Fruit fly (Drosophila melanogaster) whole organism, embryonic: ENCODE measurements around the gene srp.
A peak's percentile ranks its signal among the peaks of the same experiment; 100 is the strongest.

ENCODE experiments used
- B-H2 ChIP-seq: fragments of 200-800 bp; sonication (Bioruptor generic); optimal IDR thresholded peaks from 2 replicates; lab custom pipeline; 2018; ENCODE audit warnings: missing biosample characterization, mild to moderate bottlenecking, missing genetic modification characterization
- C15 ChIP-seq: fragments of 200-800 bp; sonication (Bioruptor generic); IDR thresholded peaks from 3 replicates; pipeline ENCODE4 v1.3.6; 2022; ENCODE audit warnings: missing biosample characterization, missing genetic modification characterization
- CG13296 ChIP-seq: fragments of 200-800 bp; sonication (Bioruptor generic); optimal IDR thresholded peaks from 3 replicates; lab custom pipeline; 2018; ENCODE audit warnings: missing biosample characterization, mild to moderate bottlenecking, missing genetic modification characterization
- CG14710 ChIP-seq: fragments of 200-800 bp; sonication (Bioruptor generic); optimal IDR thresholded peaks from 3 replicates; lab custom pipeline; 2019; ENCODE audit warnings: missing biosample characterization, mild to moderate bottlenecking, missing genetic modification characterization, moderate library complexity
- CG14860 ChIP-seq: fragments of 200-800 bp; sonication (Bioruptor generic); IDR thresholded peaks from 3 replicates; pipeline ENCODE4 v1.3.6; 2022; ENCODE audit warnings: missing biosample characterization, missing genetic modification characterization; ENCODE audit not compliant: partially characterized antibody
- CG15696 ChIP-seq: fragments of 200-800 bp; sonication (Bioruptor generic); optimal IDR thresholded peaks from 2 replicates; lab custom pipeline; 2019; ENCODE audit warnings: missing biosample characterization, mild to moderate bottlenecking, missing genetic modification characterization, moderate library complexity
- CG17802 ChIP-seq: fragments of 200-800 bp; sonication (Bioruptor generic); optimal IDR thresholded peaks from 2 replicates; lab custom pipeline; 2018; ENCODE audit warnings: missing biosample characterization, mild to moderate bottlenecking, missing genetic modification characterization, moderate library complexity
- CG2712 ChIP-seq: fragments of 200-800 bp; optimal IDR thresholded peaks from 3 replicates; lab custom pipeline; 2019; ENCODE audit warnings: missing biosample characterization, mild to moderate bottlenecking, missing genetic modification characterization, moderate library complexity
- CG30431 ChIP-seq: fragments of 200-800 bp; sonication (Bioruptor generic); optimal IDR thresholded peaks from 2 replicates; lab custom pipeline; 2017; ENCODE audit warnings: missing biosample characterization, missing genetic modification characterization
- CG4328 ChIP-seq: fragments of 200-800 bp; sonication (Bioruptor generic); optimal IDR thresholded peaks from 3 replicates; lab custom pipeline; 2017; ENCODE audit warnings: missing biosample characterization, missing genetic modification reagents, missing genetic modification characterization
- CG5245 ChIP-seq: fragments of 200-800 bp; sonication (Bioruptor generic); optimal IDR thresholded peaks from 3 replicates; lab custom pipeline; 2016; ENCODE audit warnings: missing biosample characterization, missing genetic modification characterization
- CG6175 ChIP-seq: fragments of 200-800 bp; sonication (Bioruptor generic); IDR thresholded peaks from 3 replicates; pipeline ENCODE4 v1.3.6; 2022; ENCODE audit warnings: missing biosample characterization, missing genetic modification characterization
- CG7372 ChIP-seq: fragments of 200-800 bp; sonication (Bioruptor generic); IDR thresholded peaks from 2 replicates; pipeline ENCODE4 v1.3.6; 2022; ENCODE audit warnings: missing biosample characterization, missing genetic modification characterization
- CG7556 ChIP-seq: fragments of 200-800 bp; sonication (Bioruptor generic); optimal IDR thresholded peaks from 2 replicates; lab custom pipeline; 2017; ENCODE audit warnings: missing biosample characterization, mild to moderate bottlenecking, missing genetic modification characterization
- CG7839 ChIP-seq: fragments of 200-800 bp; sonication (Bioruptor generic); optimal IDR thresholded peaks from 3 replicates; lab custom pipeline; 2018; ENCODE audit warnings: missing biosample characterization, mild to moderate bottlenecking, missing genetic modification characterization, moderate library complexity
- CG7963 ChIP-seq: fragments of 200-800 bp; sonication (Bioruptor generic); IDR thresholded peaks from 3 replicates; pipeline ENCODE4 v1.3.6; 2022; ENCODE audit warnings: missing biosample characterization, missing genetic modification characterization; ENCODE audit not compliant: partially characterized antibody
- CG9876 ChIP-seq: fragments of 200-800 bp; sonication (Bioruptor generic); optimal IDR thresholded peaks from 2 replicates; lab custom pipeline; 2016; ENCODE audit warnings: missing biosample characterization, missing genetic modification characterization
- CoRest ChIP-seq: fragments of 200-800 bp; sonication (Bioruptor generic); optimal IDR thresholded peaks from 3 replicates; lab custom pipeline; 2018; ENCODE audit warnings: missing biosample characterization, mild to moderate bottlenecking, missing genetic modification characterization, moderate library complexity
- Dip2 ChIP-seq: fragments of 200-800 bp; sonication (Bioruptor generic); IDR thresholded peaks from 2 replicates; pipeline ENCODE4 v1.3.6; 2022; ENCODE audit warnings: missing biosample characterization, missing genetic modification characterization
- ERR ChIP-seq: fragments of 200-800 bp; sonication (Bioruptor generic); optimal IDR thresholded peaks from 2 replicates; lab custom pipeline; 2016; ENCODE audit warnings: missing biosample characterization, missing genetic modification characterization
- Fer2 ChIP-seq: fragments of 200-800 bp; sonication (Bioruptor generic); optimal IDR thresholded peaks from 2 replicates; lab custom pipeline; 2018; ENCODE audit warnings: missing biosample characterization, mild to moderate bottlenecking, missing genetic modification characterization, moderate library complexity
- H2.0 ChIP-seq: fragments of 200-800 bp; sonication (Bioruptor generic); IDR thresholded peaks from 2 replicates; pipeline ENCODE4 v1.3.6; 2022; ENCODE audit warnings: missing biosample characterization, missing genetic modification characterization
- HLH3B ChIP-seq: fragments of 200-800 bp; sonication (Bioruptor generic); IDR thresholded peaks from 2 replicates; pipeline ENCODE4 v1.3.6; 2022; ENCODE audit warnings: missing biosample characterization, missing genetic modification characterization
- HmgZ ChIP-seq: fragments of 200-800 bp; sonication (Bioruptor generic); optimal IDR thresholded peaks from 2 replicates; lab custom pipeline; 2018; ENCODE audit warnings: missing biosample characterization, mild to moderate bottlenecking, missing genetic modification characterization
- Mad ChIP-seq: fragments of 200-800 bp; sonication (Bioruptor generic); optimal IDR thresholded peaks from 2 replicates; lab custom pipeline; 2016; ENCODE audit warnings: missing biosample characterization, missing genetic modification characterization
- NC2β ChIP-seq: fragments of 200-800 bp; sonication (Bioruptor generic); optimal IDR thresholded peaks from 2 replicates; lab custom pipeline; 2016; ENCODE audit warnings: missing biosample characterization, missing genetic modification characterization
- PHDP ChIP-seq: fragments of 200-800 bp; sonication (Bioruptor generic); optimal IDR thresholded peaks from 3 replicates; lab custom pipeline; 2018; ENCODE audit warnings: missing biosample characterization, mild to moderate bottlenecking, missing genetic modification characterization, moderate library complexity
- Poxn ChIP-seq: fragments of 200-800 bp; sonication (Bioruptor generic); IDR thresholded peaks from 2 replicates; pipeline ENCODE4 v1.3.6; 2022; ENCODE audit warnings: missing biosample characterization, missing genetic modification characterization
- Ptx1 ChIP-seq: fragments of 200-800 bp; sonication (Bioruptor generic); IDR thresholded peaks from 2 replicates; pipeline ENCODE4 v1.3.6; 2022; ENCODE audit warnings: missing biosample characterization, missing genetic modification characterization
- Side ChIP-seq: fragments of 200-800 bp; sonication (Bioruptor generic); optimal IDR thresholded peaks from 2 replicates; lab custom pipeline; 2016; ENCODE audit warnings: missing biosample characterization, missing genetic modification characterization
- Usf ChIP-seq: fragments of 200-800 bp; sonication (Bioruptor generic); optimal IDR thresholded peaks from 2 replicates; lab custom pipeline; 2017; ENCODE audit warnings: missing genotype, missing biosample characterization, missing genetic modification characterization
- Xrp1 ChIP-seq: fragments of 200-800 bp; sonication (Bioruptor generic); IDR thresholded peaks from 2 replicates; pipeline ENCODE4 v1.3.6; 2022; ENCODE audit warnings: missing biosample characterization, missing genetic modification characterization
- ab ChIP-seq: fragments of 200-800 bp; sonication (Bioruptor generic); optimal IDR thresholded peaks from 2 replicates; lab custom pipeline; 2016; ENCODE audit warnings: missing biosample characterization, missing genetic modification characterization
- ase ChIP-seq: fragments of 200-800 bp; sonication (Bioruptor generic); IDR thresholded peaks from 3 replicates; pipeline ENCODE4 v1.3.6; 2022; ENCODE audit warnings: missing biosample characterization, missing genetic modification characterization
- chif ChIP-seq, 2 experiments: fragments of 200-800 bp; sonication (Bioruptor generic); optimal IDR thresholded peaks; 3 replicates each; lab custom pipeline; 2016; ENCODE audit warnings: missing biosample characterization in 2 of 2, missing genetic modification characterization in 2 of 2
- chinmo ChIP-seq: fragments of 200-800 bp; sonication (Bioruptor generic); IDR thresholded peaks from 4 replicates; pipeline ENCODE4 v1.3.6; 2022; ENCODE audit warnings: missing biosample characterization, missing genetic modification characterization; ENCODE audit not compliant: partially characterized antibody
- crc ChIP-seq: fragments of 200-800 bp; sonication (Bioruptor generic); optimal IDR thresholded peaks from 2 replicates; lab custom pipeline; 2016; ENCODE audit warnings: missing biosample characterization, missing genetic modification characterization
- croc ChIP-seq: fragments of 200-800 bp; sonication (Bioruptor generic); conservative IDR thresholded peaks from 3 replicates; pipeline ENCODE4 v1.3.6; 2022; ENCODE audit warnings: missing biosample characterization, missing genetic modification characterization
- dan ChIP-seq: fragments of 200-800 bp; sonication (Bioruptor generic); IDR thresholded peaks from 2 replicates; pipeline ENCODE4 v1.3.6; 2022; ENCODE audit warnings: missing biosample characterization, missing genetic modification characterization
- gro ChIP-seq: fragments of 200-800 bp; sonication (Bioruptor generic); optimal IDR thresholded peaks from 2 replicates; lab custom pipeline; 2016; ENCODE audit warnings: missing biosample characterization, missing genetic modification characterization
- gsb-n ChIP-seq: fragments of 200-800 bp; sonication (Bioruptor generic); optimal IDR thresholded peaks from 3 replicates; lab custom pipeline; 2018; ENCODE audit warnings: missing biosample characterization, mild to moderate bottlenecking, missing genetic modification characterization
- hbn ChIP-seq: fragments of 200-800 bp; sonication (Bioruptor generic); IDR thresholded peaks from 2 replicates; pipeline ENCODE4 v1.3.6; 2022; ENCODE audit warnings: missing biosample characterization, missing genetic modification characterization; ENCODE audit not compliant: partially characterized antibody
- her ChIP-seq: fragments of 200-800 bp; sonication (Bioruptor generic); optimal IDR thresholded peaks from 2 replicates; lab custom pipeline; 2016; ENCODE audit warnings: missing biosample characterization, missing genetic modification characterization
- insv ChIP-seq, 2 experiments: fragments of 200-800 bp; sonication (Bioruptor generic); optimal IDR thresholded peaks; 3 replicates each; lab custom pipeline; 2016 to 2018; ENCODE audit warnings: missing biosample characterization in 2 of 2, missing genetic modification characterization in 2 of 2
- mam ChIP-seq: fragments of 200-800 bp; sonication (Bioruptor generic); optimal IDR thresholded peaks from 3 replicates; lab custom pipeline; 2016; ENCODE audit warnings: missing biosample characterization, missing genetic modification characterization
- org-1 ChIP-seq: fragments of 200-800 bp; sonication (Bioruptor generic); optimal IDR thresholded peaks from 2 replicates; lab custom pipeline; 2017; ENCODE audit warnings: missing biosample characterization, missing genetic modification characterization
- ranshi ChIP-seq: fragments of 200-800 bp; sonication (Bioruptor generic); IDR thresholded peaks from 2 replicates; pipeline ENCODE4 v1.3.6; 2022; ENCODE audit warnings: missing biosample characterization, missing genetic modification characterization
- sd ChIP-seq: fragments of 200-800 bp; sonication (Bioruptor generic); optimal IDR thresholded peaks from 3 replicates; lab custom pipeline; 2018; ENCODE audit warnings: missing biosample characterization, mild to moderate bottlenecking, missing genetic modification characterization, moderate library complexity
- sqz ChIP-seq: fragments of 200-800 bp; sonication (Bioruptor generic); optimal IDR thresholded peaks from 3 replicates; lab custom pipeline; 2018; ENCODE audit warnings: missing biosample characterization, mild to moderate bottlenecking, missing genetic modification characterization
- tna ChIP-seq: fragments of 200-800 bp; sonication (Bioruptor generic); IDR thresholded peaks from 2 replicates; pipeline ENCODE4 v1.3.6; 2022; ENCODE audit warnings: missing biosample characterization, missing genetic modification characterization; ENCODE audit not compliant: partially characterized antibody
- twi ChIP-seq: fragments of 200-800 bp; optimal IDR thresholded peaks from 2 replicates; lab custom pipeline; 2019; ENCODE audit warnings: missing biosample characterization, mild to moderate bottlenecking, missing genetic modification characterization, moderate library complexity
- zf30C ChIP-seq: fragments of 200-800 bp; sonication (Bioruptor generic); optimal IDR thresholded peaks from 3 replicates; lab custom pipeline; 2018; ENCODE audit warnings: missing biosample characterization, mild to moderate bottlenecking, missing genetic modification characterization

The srp gene

DNA sequence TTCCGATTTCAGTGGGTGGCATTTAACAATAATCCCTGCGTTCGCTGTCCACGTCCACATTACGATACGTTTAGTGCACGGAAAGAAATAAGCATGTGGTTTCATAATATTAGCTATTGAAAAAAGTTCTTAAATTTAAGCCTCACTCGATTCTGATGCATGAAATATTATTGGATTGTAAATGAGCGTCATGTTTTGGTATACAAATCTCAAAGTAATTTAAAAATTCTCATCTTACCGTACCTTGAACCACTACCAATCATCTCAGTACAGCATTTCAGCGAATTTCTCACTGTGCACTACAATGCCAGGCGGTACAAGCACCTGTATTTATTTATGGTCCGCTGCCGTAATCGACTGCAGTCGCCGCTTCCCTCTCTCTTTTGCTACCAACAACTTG is 11.7 kb upstream of the srp start (continued):
- TF ChIP-seq insv (GFP tag; optimal IDR thresholded peaks at IDR 0.05; lab: Kevin White, UChicago) = no peak
- no peak for TF ChIP-seq Dip2 (GFP tag; lab: Robert Waterston, UW)
- peak; percentile 80 for TF ChIP-seq CG13296 (GFP tag; lab: Kevin White, UChicago)
- TF ChIP-seq sd (tag; lab: Kevin White, UChicago) = peak; percentile 28
- TF ChIP-seq CG7556 = peak; percentile 84
- peak; percentile 61 for TF ChIP-seq Side (GFP tag; lab: Kevin White, UChicago)
- TF ChIP-seq Ptx1 (GFP tag; lab: Robert Waterston, UW) = no peak
- no peak for TF ChIP-seq ase (GFP tag; lab: Robert Waterston, UW)
- peak; percentile 53; the same call in 1 of the 3 replicates for TF ChIP-seq croc (GFP tag; lab: Robert Waterston, UW)
- peak; percentile 66 for TF ChIP-seq gsb-n (tag; lab: Kevin White, UChicago)
- peak; percentile 55 for TF ChIP-seq CG14710
- no peak for TF ChIP-seq CG7963 (GFP tag; lab: Robert Waterston, UW)
- peak; percentile 68 for TF ChIP-seq sqz (GFP tag; lab: Kevin White, UChicago)
- peak; percentile 77 for TF ChIP-seq mam
- TF ChIP-seq Mad (GFP tag; lab: Kevin White, UChicago) = peak; percentile 70
- peak; percentile 38 for TF ChIP-seq CG17802 (tag; lab: Kevin White, UChicago)
- no peak for TF ChIP-seq tna (GFP tag; lab: Robert Waterston, UW)
- no peak for TF ChIP-seq H2.0 (GFP tag; lab: Robert Waterston, UW)
- peak; percentile 83 for TF ChIP-seq zf30C
- TF ChIP-seq ab = peak; percentile 74
- TF ChIP-seq CG2712 (tag; lab: Kevin White, UChicago) = peak; percentile 84
- TF ChIP-seq CG5245 (GFP tag; lab: Kevin White, UChicago) = peak; percentile 76
- TF ChIP-seq hbn (GFP tag; lab: Robert Waterston, UW) = no peak
- TF ChIP-seq CG4328 (GFP tag; lab: Kevin White, UChicago) = peak; percentile 66
- peak; percentile 72 for TF ChIP-seq CG15696 (tag; lab: Kevin White, UChicago)
- peak; percentile 58 for TF ChIP-seq CG30431 (GFP tag; lab: Kevin White, UChicago)
- TF ChIP-seq CG9876 (GFP tag; lab: Kevin White, UChicago) = peak; percentile 66
- TF ChIP-seq Xrp1 (GFP tag; lab: Robert Waterston, UW) = no peak
- TF ChIP-seq dan (GFP tag; lab: Robert Waterston, UW) = no peak
- TF ChIP-seq org-1 (GFP tag; lab: Kevin White, UChicago) = peak; percentile 80
- TF ChIP-seq chif (GFP tag; optimal IDR thresholded peaks at IDR 0.05; lab: Kevin White, UChicago) = peak; percentile 81
- peak; percentile 32 for TF ChIP-seq Fer2
- peak; percentile 61 for TF ChIP-seq B-H2 (GFP tag; lab: Kevin White, UChicago)
- TF ChIP-seq gro = peak; percentile 64
- TF ChIP-seq ERR (GFP tag; lab: Kevin White, UChicago) = peak; percentile 46
- no peak for TF ChIP-seq CG6175 (GFP tag; lab: Robert Waterston, UW)
- TF ChIP-seq her (GFP tag; lab: Kevin White, UChicago) = peak; percentile 76
- peak; percentile 87 for TF ChIP-seq CG7839 (tag; lab: Kevin White, UChicago)
- peak; percentile 77 for TF ChIP-seq HmgZ (tag; lab: Kevin White, UChicago)
- no peak for TF ChIP-seq C15 (GFP tag; lab: Robert Waterston, UW)
- peak; percentile 89 for TF ChIP-seq CoRest (tag; lab: Kevin White, UChicago)
- peak; percentile 84 for TF ChIP-seq PHDP (tag; lab: Kevin White, UChicago)
- TF ChIP-seq HLH3B (GFP tag; lab: Robert Waterston, UW) = no peak
- no peak for TF ChIP-seq CG7372 (GFP tag; lab: Robert Waterston, UW)
- peak; percentile 28 for TF ChIP-seq Usf (GFP tag; lab: Kevin White, UChicago)
- peak; percentile 53 for TF ChIP-seq twi (tag; lab: Kevin White, UChicago)
- TF ChIP-seq ranshi (GFP tag; lab: Robert Waterston, UW) = no peak
- TF ChIP-seq NC2β (GFP tag; lab: Kevin White, UChicago) = peak; percentile 71
- peak; percentile 71 for TF ChIP-seq crc
- TF ChIP-seq chinmo (GFP tag; lab: Robert Waterston, UW) = no peak
- no peak for TF ChIP-seq CG14860 (GFP tag; lab: Robert Waterston, UW)
- no peak for TF ChIP-seq Poxn
